Fruit fly (Drosophila melanogaster): ENCODE results near the gene Archease.

The Archease gene

DNA sequence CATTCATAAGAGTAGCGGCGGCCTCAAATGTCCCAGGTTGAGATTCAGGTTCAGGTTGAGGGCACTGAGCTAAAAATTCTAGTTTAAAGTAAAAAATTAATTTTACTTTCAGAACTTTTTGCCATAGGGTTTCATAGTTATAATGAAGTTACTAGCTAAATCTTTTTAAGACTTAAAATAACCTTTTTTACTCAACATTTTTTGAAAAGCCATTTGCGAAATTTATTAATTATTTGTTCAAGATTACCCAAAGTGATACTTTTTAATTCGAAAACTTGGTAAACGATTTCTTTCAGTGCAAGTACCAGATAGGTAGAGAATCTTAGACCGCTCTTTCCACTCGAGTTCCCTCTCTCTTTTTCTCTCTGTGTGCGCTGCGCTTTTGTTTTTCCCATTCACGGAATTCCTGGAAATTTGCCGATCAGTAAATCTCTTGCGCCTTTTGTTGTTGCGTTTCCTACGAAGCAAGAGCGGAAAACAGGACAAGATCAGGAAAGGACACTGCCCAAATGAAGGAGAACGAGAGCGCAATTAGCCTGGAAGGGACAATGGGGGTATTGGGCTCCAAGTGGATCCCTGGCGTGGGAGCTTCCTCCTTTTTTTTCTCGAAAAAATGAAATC lies 21.1 kb downstream of the Archease start (continued):
- TF ChIP-seq HHEX (GFP tag; optimal IDR thresholded peaks at IDR 0.05) (no peak), stc (GFP tag; IDR thresholded peaks at IDR 0.05) (no peak), eve (GFP tag; optimal IDR thresholded peaks at IDR 0.05) (peak; percentile 29 to 67), CG32767 (GFP tag; IDR thresholded peaks at IDR 0.05) (peak; percentile 38; the same call in 1 of the 2 replicates), CG3847 (GFP tag; IDR thresholded peaks at IDR 0.05) (no peak), Atf3 (GFP tag; optimal IDR thresholded peaks at IDR 0.05) (peak; percentile 61), NFAT (GFP tag; IDR thresholded peaks at IDR 0.05) (no peak), CG7357 (GFP tag; IDR thresholded peaks at IDR 0.05) (no peak), CG4730 (GFP tag; IDR thresholded peaks at IDR 0.05) (no peak), Hey (tag; optimal IDR thresholded peaks at IDR 0.05) (no peak), salm (tag; optimal IDR thresholded peaks at IDR 0.05) (no peak), Spps (tag; optimal IDR thresholded peaks at IDR 0.05) (peak; percentile 81), CG8924 (tag; optimal IDR thresholded peaks at IDR 0.05) (peak; percentile 80), pfk (GFP tag; optimal IDR thresholded peaks at IDR 0.05) (no peak), Ets65A (GFP tag) (no peak), dmrt99B (tag; optimal IDR thresholded peaks at IDR 0.05) (peak; percentile 46), CG9817 (tag; optimal IDR thresholded peaks at IDR 0.05) (no peak), Dbx (GFP tag; IDR thresholded peaks at IDR 0.05) (no peak), hth (optimal IDR thresholded peaks at IDR 0.05) (no peak), ttk (GFP tag; IDR thresholded peaks at IDR 0.05) (no peak), hkb (optimal IDR thresholded peaks at IDR 0.05) (no peak), hkb (GFP tag; IDR thresholded peaks at IDR 0.05) (0 out of 2 replicates have a peak, but pooled peaks have one; percentile 28), CG13123 (GFP tag; optimal IDR thresholded peaks at IDR 0.05) (no peak), psq (GFP tag; optimal IDR thresholded peaks at IDR 0.05) (peak; percentile 0), wek (GFP tag; optimal IDR thresholded peaks at IDR 0.05) (no peak), sisA (GFP tag; IDR thresholded peaks at IDR 0.05) (no peak), CG2712 (tag; optimal IDR thresholded peaks at IDR 0.05) (peak; percentile 93), MESR4 (GFP tag; optimal IDR thresholded peaks at IDR 0.05) (no peak), CG4282 (GFP tag; optimal IDR thresholded peaks at IDR 0.05) (no peak), CG15269 (tag; optimal IDR thresholded peaks at IDR 0.05) (no peak), CG43689 (GFP tag; IDR thresholded peaks at IDR 0.05) (no peak), slbo (GFP tag; IDR thresholded peaks at IDR 0.05) (no peak), CG18619 (GFP tag; optimal IDR thresholded peaks at IDR 0.05) (peak; percentile 43), CG10654 (GFP tag; optimal IDR thresholded peaks at IDR 0.05) (peak; percentile 5), Dek (tag; optimal IDR thresholded peaks at IDR 0.05) (no peak), ato (GFP tag; IDR thresholded peaks at IDR 0.05; ENCODE audit: partially characterized antibody) (no peak), pum (GFP tag; optimal IDR thresholded peaks at IDR 0.05) (peak; percentile 63), CG9609 (GFP tag; optimal IDR thresholded peaks at IDR 0.05) (peak; percentile 10), usp (GFP tag; optimal IDR thresholded peaks at IDR 0.05) (no peak), gsb-n (tag; optimal IDR thresholded peaks at IDR 0.05) (peak; percentile 80), zen (tag; optimal IDR thresholded peaks at IDR 0.05) (peak; percentile 98), Hmx (GFP tag; optimal IDR thresholded peaks at IDR 0.05) (no peak), pb (GFP tag; optimal IDR thresholded peaks at IDR 0.05) (no peak), BEAF-32 (GFP tag; optimal IDR thresholded peaks at IDR 0.05) (no peak), CG4854 (GFP tag; optimal IDR thresholded peaks at IDR 0.05) (no peak), Trl (optimal IDR thresholded peaks at IDR 0.05) (peak in 1 of 2 experiments; percentile 14), Trl (GFP tag; optimal IDR thresholded peaks at IDR 0.05) (peak; percentile 43), hbn (GFP tag; IDR thresholded peaks at IDR 0.05; ENCODE audit: partially characterized antibody) (no peak), CG4328 (GFP tag; optimal IDR thresholded peaks at IDR 0.05) (no peak), hb (GFP tag; IDR thresholded peaks at IDR 0.05; ENCODE audit: partially characterized antibody) (no peak), CG16779 (GFP tag; IDR thresholded peaks at IDR 0.05) (no peak), run (tag; optimal IDR thresholded peaks at IDR 0.05) (no peak)
